Worm (Caenorhabditis elegans) whole organism, late embryonic: ENCODE measurements around the gene npr-39.

Experiments used
- K02D7.2 ChIP-seq: sonication (generic microtip); optimal IDR thresholded peaks from 2 replicates; lab custom pipeline; 2017; ENCODE audit warnings: mild to moderate bottlenecking, missing genetic modification characterization, missing compliant biosample characterization
- ceh-14 ChIP-seq: sonication (generic microtip); optimal IDR thresholded peaks from 2 replicates; lab custom pipeline; 2016; ENCODE audit warnings: missing genotype, missing genetic modification characterization, missing compliant biosample characterization
- ceh-22 ChIP-seq: sonication (generic microtip); optimal IDR thresholded peaks from 2 replicates; lab custom pipeline; 2017; ENCODE audit warnings: missing biosample characterization, missing genetic modification characterization
- ets-4 ChIP-seq: sonication (generic microtip); optimal IDR thresholded peaks from 2 replicates; lab custom pipeline; 2016; ENCODE audit warnings: missing genetic modification characterization, missing compliant biosample characterization
- nfya-1 ChIP-seq: sonication (generic microtip); optimal IDR thresholded peaks from 2 replicates; lab custom pipeline; 2017; ENCODE audit warnings: missing genetic modification characterization, mild to moderate bottlenecking, missing compliant biosample characterization, antibody characterized with exemption, moderate library complexity
- nhr-11 ChIP-seq: fragments of 150-350 bp; optimal IDR thresholded peaks from 2 replicates; lab custom pipeline; 2014; ENCODE audit warnings: missing biosample characterization, missing genetic modification characterization
- pat-9 ChIP-seq: fragments of 200-800 bp; sonication (Bioruptor generic); optimal IDR thresholded peaks from 2 replicates; lab custom pipeline; 2018; ENCODE audit warnings: mild to moderate bottlenecking, missing genetic modification characterization, moderate library complexity, missing compliant biosample characterization
- rnt-1 ChIP-seq: sonication (generic microtip); optimal IDR thresholded peaks from 2 replicates; lab custom pipeline; 2016; ENCODE audit warnings: missing genetic modification characterization, missing compliant biosample characterization

- TF ChIP-seq pat-9 (tag; lab: Kevin White, UChicago) (no peak), nhr-11 (tag; lab: Kevin White, UChicago) (no peak), ets-4 (tag; lab: Kevin White, UChicago) (no peak), ceh-22 (tag; lab: Kevin White, UChicago) (no peak), nfya-1 (no peak), ceh-14 (tag; lab: Kevin White, UChicago) (no peak), K02D7.2 (tag; lab: Kevin White, UChicago) (no peak), rnt-1 (no peak)
These were observed 19.7 kb upstream of the npr-39 start for ce11 chrV:10047189-10047588.
